Worm (Caenorhabditis elegans): Measurements from ENCODE around the gene ZK1037.6.

DNA sequence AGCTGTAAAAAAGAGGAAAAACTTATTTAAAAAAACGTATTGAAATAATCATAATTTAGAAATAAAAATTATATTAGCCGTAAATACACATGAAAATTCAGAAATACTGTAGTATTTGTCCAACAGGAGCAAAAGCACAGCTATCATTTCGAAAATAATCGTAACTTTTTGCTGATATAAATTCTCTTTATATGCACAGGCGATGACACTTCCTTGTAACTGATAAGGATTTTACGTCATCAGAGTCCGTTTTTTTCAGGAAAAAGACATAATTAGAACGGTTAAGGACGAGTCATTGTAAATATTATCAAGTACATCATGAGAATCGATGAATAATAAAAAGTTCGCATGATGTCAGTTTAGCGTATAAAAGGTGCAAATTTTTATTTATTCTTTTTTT is 4.2 kb downstream of the ZK1037.6 start:
- TF ChIP-seq ztf-23 (GFP tag; IDR thresholded peaks at IDR 0.05): no peak
- TF ChIP-seq ztf-29 (GFP tag; IDR thresholded peaks at IDR 0.05): no peak
- no peak for TF ChIP-seq flt-1 (GFP tag; IDR thresholded peaks at IDR 0.05)
- TF ChIP-seq klf-2 (GFP tag; conservative IDR thresholded peaks at IDR 0.05): no peak
- no peak for TF ChIP-seq T22C8.4 (GFP tag; IDR thresholded peaks at IDR 0.05)
